Worm (Caenorhabditis elegans): ENCODE measurements around the gene col-2.

Gene col-2

ce11 chrIV:10046005-10046404 lies 39.2 kb downstream of the col-2 start:
- TF ChIP-seq unc-55 (GFP tag; optimal IDR thresholded peaks at IDR 0.05) (peak; percentile 54), egl-27 (tag; optimal IDR thresholded peaks at IDR 0.05) (no peak), nhr-21 (tag; optimal IDR thresholded peaks at IDR 0.05) (no peak), lin-39 (tag; optimal IDR thresholded peaks at IDR 0.05) (no peak), nhr-6 (tag; optimal IDR thresholded peaks at IDR 0.05) (no peak), nhr-129 (tag; optimal IDR thresholded peaks at IDR 0.05) (peak; percentile 10)

ce11 chrIV:10042881-10043280 lies 42.4 kb downstream of the col-2 start, which contains the start of gene frk-1:
frk-1 (plus strand) TSS chrIV:10043181.
- TF ChIP-seq ama-1 (optimal IDR thresholded peaks at IDR 0.05) (no peak), nhr-11 (tag; optimal IDR thresholded peaks at IDR 0.05) (no peak), lin-11 (tag; optimal IDR thresholded peaks at IDR 0.05) (no peak), aly-2 (tag; optimal IDR thresholded peaks at IDR 0.05) (no peak), ZK546.5 (tag; optimal IDR thresholded peaks at IDR 0.05) (no peak), nhr-23 (tag; optimal IDR thresholded peaks at IDR 0.05) (no peak)

- TF ChIP-seq ztf-1 (GFP tag; conservative IDR thresholded peaks at IDR 0.05) (no peak), nhr-10 (tag; optimal IDR thresholded peaks at IDR 0.05) (no peak), ZK546.5 (tag; optimal IDR thresholded peaks at IDR 0.05) (no peak), snpc-4 (tag; optimal IDR thresholded peaks at IDR 0.05) (no peak), unc-62 (GFP tag; optimal IDR thresholded peaks at IDR 0.05) (no peak), elt-3 (tag; optimal IDR thresholded peaks at IDR 0.05) (no peak), Y55F3AM.14 (GFP tag; optimal IDR thresholded peaks at IDR 0.05) (no peak), ama-1 (optimal IDR thresholded peaks at IDR 0.05) (no peak)
Observed at ce11 chrIV:10040803-10041202, 44.4 kb downstream of the col-2 start, which contains the start of gene dhs-31. dhs-31 (minus strand) TSS chrIV:10040903.

ce11 chrIV:10036966-10037365 lies 48.3 kb downstream of the col-2 start, which contains the start of gene F44D12.10:
F44D12.10 (minus strand) TSS chrIV:10037066.
- no peak for TF ChIP-seq nhr-21 (tag; optimal IDR thresholded peaks at IDR 0.05)
- TF ChIP-seq sem-4 (tag; optimal IDR thresholded peaks at IDR 0.05) = no peak
- no peak for TF ChIP-seq lsy-2 (tag; optimal IDR thresholded peaks at IDR 0.05)
- no peak for TF ChIP-seq elt-3 (tag; optimal IDR thresholded peaks at IDR 0.05)
- TF ChIP-seq ztf-4 (tag; optimal IDR thresholded peaks at IDR 0.05) = no peak
- TF ChIP-seq nhr-237 (tag; optimal IDR thresholded peaks at IDR 0.05) = no peak
- no peak for TF ChIP-seq blmp-1 (tag; optimal IDR thresholded peaks at IDR 0.05; ENCODE audit: insufficient read depth)
- TF ChIP-seq nhr-77 (tag; optimal IDR thresholded peaks at IDR 0.05) = no peak
- TF ChIP-seq nhr-6 (tag; optimal IDR thresholded peaks at IDR 0.05) = no peak
- no peak for TF ChIP-seq zag-1 (tag; optimal IDR thresholded peaks at IDR 0.05)

Measured in whole organism, L2 larva.